Worm (Caenorhabditis elegans): ENCODE results near the gene gpa-8.

Gene gpa-8

DNA sequence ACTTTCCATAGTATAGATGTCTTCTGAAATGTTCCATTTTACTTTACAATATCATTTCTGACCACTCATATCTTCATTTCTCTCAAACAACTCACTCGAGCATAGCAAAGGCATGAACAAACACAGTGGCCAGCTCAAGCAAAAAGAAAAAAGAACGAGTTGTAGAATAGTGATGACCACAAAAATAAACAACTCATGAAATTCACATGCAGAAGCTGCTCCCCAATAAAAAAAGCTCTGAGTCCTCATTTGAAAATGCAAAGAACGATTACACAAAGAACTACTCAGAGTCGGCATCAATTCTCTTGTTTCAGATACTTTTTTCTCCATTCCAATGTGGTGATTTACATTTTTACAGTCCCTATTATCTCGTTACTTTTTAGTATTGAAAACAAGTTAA lies 5.5 kb downstream of the gpa-8 start:
- TF ChIP-seq egl-5 (tag; optimal IDR thresholded peaks at IDR 0.05) (peak; percentile 32), tbx-2 (tag; optimal IDR thresholded peaks at IDR 0.05) (no peak), mml-1 (tag; optimal IDR thresholded peaks at IDR 0.05) (peak; percentile 76)

DNA sequence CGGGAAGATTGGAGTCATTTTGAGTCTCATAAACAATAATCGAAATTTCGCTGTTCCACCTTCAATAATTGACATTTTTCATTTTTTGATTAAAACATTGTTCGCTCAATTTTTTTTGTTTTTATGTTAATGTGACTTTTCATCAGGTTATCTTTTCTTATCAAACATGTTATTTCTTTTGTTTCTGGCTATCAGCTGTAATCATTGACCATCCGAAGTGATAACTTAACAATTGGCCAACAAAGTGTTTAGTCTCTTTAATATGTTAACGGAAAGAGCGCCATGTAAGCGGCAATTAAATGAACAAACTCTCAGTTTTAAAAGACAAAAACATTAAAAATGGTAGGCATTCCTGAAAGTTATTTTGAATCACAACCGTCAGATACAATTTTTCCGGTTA lies 6.2 kb downstream of the gpa-8 start:
- TF ChIP-seq jun-1 (tag; optimal IDR thresholded peaks at IDR 0.05) (no peak), ceh-9 (tag; optimal IDR thresholded peaks at IDR 0.05) (no peak), elt-2 (tag; optimal IDR thresholded peaks at IDR 0.05) (peak; percentile 77), pqm-1 (tag; optimal IDR thresholded peaks at IDR 0.05) (peak; percentile 52), skn-1 (tag; optimal IDR thresholded peaks at IDR 0.05) (no peak)

DNA sequence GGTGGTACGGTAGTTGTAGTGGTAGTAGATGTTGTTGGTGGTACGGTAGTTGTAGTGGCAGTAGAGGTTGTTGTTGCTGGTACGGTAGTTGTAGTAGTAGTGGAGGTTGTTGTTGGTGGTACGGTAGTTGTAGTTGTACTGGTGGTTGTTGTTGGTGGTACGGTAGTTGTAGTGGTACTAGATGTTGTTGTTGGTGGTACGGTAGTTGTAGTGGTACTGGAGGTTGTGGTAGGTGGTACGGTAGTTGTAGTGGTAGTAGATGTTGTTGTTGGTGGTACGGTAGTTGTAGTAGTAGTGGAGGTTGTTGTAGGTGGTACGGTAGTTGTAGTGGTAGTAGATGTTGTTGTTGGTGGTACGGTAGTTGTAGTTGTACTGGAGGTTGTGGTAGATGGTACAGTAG lies 7.2 kb downstream of the gpa-8 start:
- TF ChIP-seq ceh-82 (tag; optimal IDR thresholded peaks at IDR 0.05) (no peak), nhr-12 (tag; optimal IDR thresholded peaks at IDR 0.05) (no peak), nhr-23 (tag; optimal IDR thresholded peaks at IDR 0.05) (no peak), ceh-9 (tag; optimal IDR thresholded peaks at IDR 0.05) (no peak), R02D3.7 (tag; optimal IDR thresholded peaks at IDR 0.05) (no peak), egl-27 (tag; optimal IDR thresholded peaks at IDR 0.05) (no peak), elt-3 (tag; optimal IDR thresholded peaks at IDR 0.05) (no peak), ceh-16 (tag; optimal IDR thresholded peaks at IDR 0.05) (no peak), nhr-11 (tag; optimal IDR thresholded peaks at IDR 0.05) (no peak), skn-1 (tag; optimal IDR thresholded peaks at IDR 0.05) (no peak), nhr-76 (tag; optimal IDR thresholded peaks at IDR 0.05) (no peak), lsy-12 (tag; optimal IDR thresholded peaks at IDR 0.05) (no peak), ZK546.5 (tag; optimal IDR thresholded peaks at IDR 0.05) (no peak), snpc-4 (tag; optimal IDR thresholded peaks at IDR 0.05) (no peak), fkh-10 (GFP tag; optimal IDR thresholded peaks at IDR 0.05) (no peak), lin-39 (tag; optimal IDR thresholded peaks at IDR 0.05) (no peak), tbx-2 (tag; optimal IDR thresholded peaks at IDR 0.05) (no peak)

ce11 chrV:12632048-12632447 lies 8.2 kb downstream of the gpa-8 start, which contains the start of gene srx-113:
Gene srx-113, minus strand, starts transcription at chrV:12632148.
- TF ChIP-seq nhr-76 (tag; optimal IDR thresholded peaks at IDR 0.05) (no peak), nfya-1 (tag; optimal IDR thresholded peaks at IDR 0.05; ENCODE audit: insufficient read depth) (no peak), egl-5 (tag; optimal IDR thresholded peaks at IDR 0.05) (no peak), tbx-2 (tag; optimal IDR thresholded peaks at IDR 0.05) (no peak), ztf-11 (tag; optimal IDR thresholded peaks at IDR 0.05) (no peak)

- no peak for TF ChIP-seq ama-1 (optimal IDR thresholded peaks at IDR 0.05)
- no peak for TF ChIP-seq elt-1 (tag; optimal IDR thresholded peaks at IDR 0.05)
- no peak for TF ChIP-seq nfya-1 (tag; optimal IDR thresholded peaks at IDR 0.05; ENCODE audit: insufficient read depth)
- no peak for TF ChIP-seq sea-2 (GFP tag; optimal IDR thresholded peaks at IDR 0.05)
- no peak for TF ChIP-seq elt-3 (tag; optimal IDR thresholded peaks at IDR 0.05)
These were observed 10.5 kb downstream of the gpa-8 start, which contains the start of gene F56H9.6 for ce11 chrV:12629743-12630142. Gene F56H9.6, minus strand, starts transcription at chrV:12629843.

DNA sequence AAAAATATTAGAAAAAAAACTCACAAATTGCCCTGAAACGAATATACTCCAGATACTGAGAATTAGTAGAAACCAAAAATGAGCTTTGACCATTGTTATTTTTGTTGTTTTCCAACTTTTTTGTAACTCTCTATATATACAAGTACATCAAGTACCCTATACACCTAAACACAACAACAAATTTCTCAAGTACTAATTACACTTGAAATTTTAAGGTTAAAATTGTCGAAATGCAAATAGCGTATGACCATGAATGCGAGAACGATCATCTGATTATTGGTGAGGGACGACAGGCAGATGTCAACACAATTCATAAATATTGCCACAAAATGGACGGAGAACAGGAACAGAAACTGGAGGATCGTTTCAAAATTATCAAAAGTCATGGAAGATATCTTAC lies 15.9 kb downstream of the gpa-8 start, which contains the start of gene F56H9.9:
Gene F56H9.9, minus strand, starts transcription at position 101 of the 400 bp plus-strand sequence.
- TF ChIP-seq nfya-1 (tag; optimal IDR thresholded peaks at IDR 0.05; ENCODE audit: insufficient read depth) (no peak), ceh-16 (tag; optimal IDR thresholded peaks at IDR 0.05) (no peak), nhr-43 (tag; optimal IDR thresholded peaks at IDR 0.05; ENCODE audit: poor library complexity, severe bottlenecking) (no peak)

DNA sequence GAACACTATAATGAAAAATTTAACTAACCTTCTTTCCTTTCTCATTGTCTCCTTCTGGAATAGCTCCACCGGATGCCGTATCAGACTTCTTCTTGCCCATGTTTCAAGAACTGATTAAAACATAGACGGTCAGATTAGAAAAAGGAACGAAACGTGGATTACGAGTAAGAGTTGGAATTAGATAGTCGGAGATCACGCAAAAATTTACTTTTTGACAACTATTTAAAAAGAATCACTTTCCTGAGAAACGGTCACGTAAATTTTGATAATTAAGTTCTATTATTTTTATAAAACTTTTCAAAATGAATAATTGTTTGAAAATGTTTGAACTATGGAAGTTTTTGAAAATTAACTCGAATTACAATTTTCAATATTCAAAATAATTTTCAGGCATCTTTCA lies 28.2 kb downstream of the gpa-8 start, which contains the start of gene cyc-2.2:
Gene cyc-2.2, minus strand, starts transcription at position 101 of the 400 bp plus-strand sequence.
- TF ChIP-seq nhr-11 (tag; optimal IDR thresholded peaks at IDR 0.05): no peak
- no peak for TF ChIP-seq jun-1 (tag; optimal IDR thresholded peaks at IDR 0.05)
- TF ChIP-seq nhr-76 (tag; optimal IDR thresholded peaks at IDR 0.05): no peak
- TF ChIP-seq nhr-28 (tag; optimal IDR thresholded peaks at IDR 0.05): no peak
- no peak for TF ChIP-seq egl-5 (tag; optimal IDR thresholded peaks at IDR 0.05)
- TF ChIP-seq aly-2 (tag; optimal IDR thresholded peaks at IDR 0.05): no peak
- no peak for TF ChIP-seq egl-27 (tag; optimal IDR thresholded peaks at IDR 0.05)
- TF ChIP-seq eor-1 (tag; optimal IDR thresholded peaks at IDR 0.05): no peak
- TF ChIP-seq tbx-2 (tag; optimal IDR thresholded peaks at IDR 0.05): no peak
- TF ChIP-seq fkh-2 (tag; optimal IDR thresholded peaks at IDR 0.05): no peak
- TF ChIP-seq lin-15B (tag; optimal IDR thresholded peaks at IDR 0.05): no peak

Measured in whole organism, L3 larva.